Fruit fly (Drosophila melanogaster) whole organism, embryonic: ENCODE measurements around the gene His3.3A.

Source experiments
- Abd-B ChIP-seq: fragments of 200-800 bp; sonication (Bioruptor generic); optimal IDR thresholded peaks from 2 replicates; lab custom pipeline; 2018; ENCODE audit warnings: missing biosample characterization, mild to moderate bottlenecking, missing genetic modification characterization, moderate library complexity
- Ada2b ChIP-seq: fragments of 200-800 bp; sonication (Bioruptor generic); IDR thresholded peaks from 2 replicates; pipeline ENCODE4 v1.3.6; 2022; ENCODE audit warnings: missing biosample characterization, missing genetic modification characterization
- Asciz ChIP-seq: fragments of 200-800 bp; sonication (Bioruptor generic); optimal IDR thresholded peaks from 2 replicates; lab custom pipeline; 2017; ENCODE audit warnings: missing biosample characterization, mild to moderate bottlenecking, missing genetic modification characterization, missing genetic modification reagents
- Atf3 ChIP-seq: fragments of 200-800 bp; sonication (Bioruptor generic); optimal IDR thresholded peaks from 3 replicates; lab custom pipeline; 2016; ENCODE audit warnings: missing biosample characterization, missing genetic modification characterization
- Blimp-1 ChIP-seq: fragments of 200-800 bp; sonication (Bioruptor generic); optimal IDR thresholded peaks from 3 replicates; lab custom pipeline; 2018; ENCODE audit warnings: missing biosample characterization, missing genetic modification characterization, mild to moderate bottlenecking, moderate library complexity, missing genetic modification reagents
- BtbVII ChIP-seq: fragments of 200-800 bp; sonication (Bioruptor generic); optimal IDR thresholded peaks from 3 replicates; lab custom pipeline; 2017; ENCODE audit warnings: missing biosample characterization, mild to moderate bottlenecking, missing genetic modification characterization
- CG1024 ChIP-seq: fragments of 200-800 bp; sonication (Bioruptor generic); IDR thresholded peaks from 2 replicates; pipeline ENCODE4 v1.3.6; 2022; ENCODE audit warnings: missing biosample characterization, missing genetic modification characterization
- CG10565 ChIP-seq: fragments of 200-800 bp; sonication (Bioruptor generic); optimal IDR thresholded peaks from 3 replicates; lab custom pipeline; 2016; ENCODE audit warnings: missing biosample characterization, mild to moderate bottlenecking, missing genetic modification characterization
- CG11398 ChIP-seq: fragments of 200-800 bp; sonication (Bioruptor generic); optimal IDR thresholded peaks from 2 replicates; lab custom pipeline; 2016; ENCODE audit warnings: missing biosample characterization, missing genetic modification characterization
- CG1529 ChIP-seq: fragments of 200-800 bp; sonication (Bioruptor generic); optimal IDR thresholded peaks from 3 replicates; lab custom pipeline; 2018; ENCODE audit warnings: missing biosample characterization, missing genetic modification characterization
- CG1603 ChIP-seq: fragments of 200-800 bp; sonication (Bioruptor generic); optimal IDR thresholded peaks from 2 replicates; lab custom pipeline; 2019; ENCODE audit warnings: missing biosample characterization, mild to moderate bottlenecking, missing genetic modification characterization, moderate library complexity
- CG16779 ChIP-seq: fragments of 200-800 bp; sonication (Bioruptor generic); IDR thresholded peaks from 2 replicates; pipeline ENCODE4 v1.3.6; 2022; ENCODE audit warnings: missing biosample characterization, missing genetic modification characterization
- CG17361 ChIP-seq: fragments of 200-800 bp; sonication (Bioruptor generic); IDR thresholded peaks from 3 replicates; pipeline ENCODE4 v1.3.6; 2022; ENCODE audit warnings: missing biosample characterization, missing genetic modification characterization
- CG1832 ChIP-seq: fragments of 200-800 bp; sonication (Bioruptor generic); optimal IDR thresholded peaks from 2 replicates; lab custom pipeline; 2017; ENCODE audit warnings: missing biosample characterization, mild to moderate bottlenecking, missing genetic modification characterization, inconsistent platforms
- CG18599 ChIP-seq: fragments of 200-800 bp; sonication (Bioruptor generic); optimal IDR thresholded peaks from 3 replicates; lab custom pipeline; 2017; ENCODE audit warnings: missing biosample characterization, missing genetic modification characterization, mild to moderate bottlenecking, moderate library complexity, missing genetic modification reagents
- CG2712 ChIP-seq: fragments of 200-800 bp; optimal IDR thresholded peaks from 3 replicates; lab custom pipeline; 2019; ENCODE audit warnings: missing biosample characterization, mild to moderate bottlenecking, missing genetic modification characterization, moderate library complexity
- CG30431 ChIP-seq: fragments of 200-800 bp; sonication (Bioruptor generic); optimal IDR thresholded peaks from 2 replicates; lab custom pipeline; 2017; ENCODE audit warnings: missing biosample characterization, missing genetic modification characterization
- CG31224 ChIP-seq: fragments of 200-800 bp; sonication (Bioruptor generic); IDR thresholded peaks from 2 replicates; pipeline ENCODE4 v1.3.6; 2022; ENCODE audit warnings: missing biosample characterization, missing genetic modification characterization
- CG33213 ChIP-seq: fragments of 200-800 bp; sonication (Bioruptor generic); optimal IDR thresholded peaks from 3 replicates; lab custom pipeline; 2016; ENCODE audit warnings: missing biosample characterization, missing genetic modification characterization
- CG4328 ChIP-seq: fragments of 200-800 bp; sonication (Bioruptor generic); optimal IDR thresholded peaks from 3 replicates; lab custom pipeline; 2017; ENCODE audit warnings: missing biosample characterization, missing genetic modification reagents, missing genetic modification characterization
- CG4424 ChIP-seq: fragments of 200-800 bp; sonication (Bioruptor generic); optimal IDR thresholded peaks from 3 replicates; lab custom pipeline; 2016; ENCODE audit warnings: missing biosample characterization, missing genetic modification characterization
- CG6272 ChIP-seq: fragments of 200-800 bp; sonication (Bioruptor generic); IDR thresholded peaks from 2 replicates; pipeline ENCODE4 v1.3.6; 2022; ENCODE audit warnings: missing biosample characterization, missing genetic modification characterization
- CG6854 ChIP-seq: fragments of 200-800 bp; sonication (Bioruptor generic); optimal IDR thresholded peaks from 3 replicates; lab custom pipeline; 2017; ENCODE audit warnings: missing biosample characterization, mild to moderate bottlenecking, missing genetic modification characterization
- CG7271 ChIP-seq: fragments of 200-800 bp; sonication (Bioruptor generic); optimal IDR thresholded peaks from 2 replicates; lab custom pipeline; 2018; ENCODE audit warnings: missing biosample characterization, mild to moderate bottlenecking, missing genetic modification characterization, moderate library complexity
- CrebB ChIP-seq: fragments of 200-800 bp; sonication (Bioruptor generic); optimal IDR thresholded peaks from 3 replicates; lab custom pipeline; 2018; ENCODE audit warnings: missing biosample characterization, mild to moderate bottlenecking, missing genetic modification characterization
- Ets97D ChIP-seq: fragments of 200-800 bp; sonication (Bioruptor generic); optimal IDR thresholded peaks from 3 replicates; lab custom pipeline; 2016; ENCODE audit warnings: missing biosample characterization, missing genetic modification characterization
- Fer3 ChIP-seq: fragments of 200-800 bp; sonication (Bioruptor generic); optimal IDR thresholded peaks from 2 replicates; lab custom pipeline; 2018; ENCODE audit warnings: missing biosample characterization, mild to moderate bottlenecking, missing genetic modification characterization, moderate library complexity
- Hr51 ChIP-seq, 2 experiments: fragments of 200-800 bp; sonication (Bioruptor generic); optimal IDR thresholded peaks; 2 replicates in 1 of 2; 3 replicates in 1 of 2; lab custom pipeline; 2016 to 2018; ENCODE audit warnings: missing biosample characterization in 2 of 2, missing genetic modification characterization in 2 of 2, mild to moderate bottlenecking in 1 of 2, moderate library complexity in 1 of 2
- Med ChIP-seq: fragments of 200-800 bp; sonication (Bioruptor generic); peaks from one replicate; lab custom pipeline; 2016; ENCODE audit warnings: missing biosample characterization, missing genetic modification characterization, mild to moderate bottlenecking, inconsistent platforms, moderate library complexity
- Oli ChIP-seq: fragments of 200-800 bp; sonication (Bioruptor generic); optimal IDR thresholded peaks from 2 replicates; lab custom pipeline; 2018; ENCODE audit warnings: missing biosample characterization, mild to moderate bottlenecking, missing genetic modification characterization, moderate library complexity
- Poxn ChIP-seq: fragments of 200-800 bp; sonication (Bioruptor generic); IDR thresholded peaks from 2 replicates; pipeline ENCODE4 v1.3.6; 2022; ENCODE audit warnings: missing biosample characterization, missing genetic modification characterization
- Ptx1 ChIP-seq: fragments of 200-800 bp; sonication (Bioruptor generic); IDR thresholded peaks from 2 replicates; pipeline ENCODE4 v1.3.6; 2022; ENCODE audit warnings: missing biosample characterization, missing genetic modification characterization
- Ravus ChIP-seq: fragments of 200-800 bp; sonication (Bioruptor generic); IDR thresholded peaks from 2 replicates; pipeline ENCODE4 v1.3.6; 2022; ENCODE audit warnings: missing biosample characterization, missing genetic modification characterization
- TFAM ChIP-seq: fragments of 200-800 bp; sonication (Bioruptor generic); optimal IDR thresholded peaks from 2 replicates; lab custom pipeline; 2017; ENCODE audit warnings: missing biosample characterization, missing genetic modification characterization, inconsistent platforms
- ap ChIP-seq: fragments of 200-800 bp; sonication (Bioruptor generic); IDR thresholded peaks from 2 replicates; pipeline ENCODE4 v1.3.6; 2022; ENCODE audit warnings: missing biosample characterization, missing genetic modification characterization
- ash1 ChIP-seq: fragments of 200-800 bp; sonication (Bioruptor generic); optimal IDR thresholded peaks from 2 replicates; lab custom pipeline; 2018; ENCODE audit warnings: missing biosample characterization, mild to moderate bottlenecking, missing genetic modification characterization
- bsh ChIP-seq, 2 experiments: fragments of 200-800 bp; sonication (Bioruptor generic); optimal IDR thresholded peaks; 2 replicates each; lab custom pipeline; 2017 to 2018; ENCODE audit warnings: mild to moderate bottlenecking in 2 of 2, missing biosample characterization in 2 of 2, missing genetic modification characterization in 2 of 2, moderate library complexity in 1 of 2
- dmrt99B ChIP-seq: fragments of 200-800 bp; sonication (Bioruptor generic); optimal IDR thresholded peaks from 2 replicates; lab custom pipeline; 2018; ENCODE audit warnings: missing biosample characterization, mild to moderate bottlenecking, missing genetic modification characterization, moderate library complexity
- dpn ChIP-seq, 2 experiments: fragments of 200-800 bp; sonication (Bioruptor generic); optimal IDR thresholded peaks; 3 replicates each; lab custom pipeline; 2016; ENCODE audit warnings: missing biosample characterization in 2 of 2, missing genetic modification characterization in 2 of 2
- fd102C ChIP-seq: fragments of 200-800 bp; sonication (Bioruptor generic); optimal IDR thresholded peaks from 2 replicates; lab custom pipeline; 2018; ENCODE audit warnings: missing biosample characterization, mild to moderate bottlenecking, missing genetic modification characterization, moderate library complexity
- her ChIP-seq: fragments of 200-800 bp; sonication (Bioruptor generic); optimal IDR thresholded peaks from 2 replicates; lab custom pipeline; 2016; ENCODE audit warnings: missing biosample characterization, missing genetic modification characterization
- nmo ChIP-seq: fragments of 200-800 bp; sonication (Bioruptor generic); optimal IDR thresholded peaks from 2 replicates; lab custom pipeline; 2018; ENCODE audit warnings: missing biosample characterization, mild to moderate bottlenecking, missing genetic modification characterization, moderate library complexity
- otp ChIP-seq: fragments of 200-800 bp; sonication (Bioruptor generic); IDR thresholded peaks from 3 replicates; pipeline ENCODE4, ENCODE4 v1.3.6; 2022; ENCODE audit warnings: missing biosample characterization, missing genetic modification characterization
- p53 ChIP-seq: fragments of 200-800 bp; sonication (Bioruptor generic); optimal IDR thresholded peaks from 2 replicates; lab custom pipeline; 2016; ENCODE audit warnings: missing biosample characterization, missing genetic modification characterization
- sima ChIP-seq: fragments of 200-800 bp; sonication (Bioruptor generic); optimal IDR thresholded peaks from 2 replicates; lab custom pipeline; 2016; ENCODE audit warnings: missing biosample characterization, missing genetic modification characterization
- stc ChIP-seq: fragments of 200-800 bp; sonication (Bioruptor generic); IDR thresholded peaks from 2 replicates; pipeline ENCODE4 v1.3.6; 2022; ENCODE audit warnings: missing biosample characterization, missing genetic modification characterization
- tin ChIP-seq: fragments of 200-800 bp; sonication (Bioruptor generic); optimal IDR thresholded peaks from 3 replicates; lab custom pipeline; 2016; ENCODE audit warnings: missing biosample characterization, missing genetic modification characterization
- unc-4 ChIP-seq: fragments of 200-800 bp; sonication (Bioruptor generic); IDR thresholded peaks from 2 replicates; pipeline ENCODE4 v1.3.6; 2022; ENCODE audit warnings: missing biosample characterization, missing genetic modification characterization; ENCODE audit not compliant: partially characterized antibody

The His3.3A gene

dm6 chr2L:5085561-5085960 lies 30.7 kb downstream of the His3.3A start (continued):
- TF ChIP-seq Ravus (GFP tag; lab: Robert Waterston, UW) (no peak), CG1024 (GFP tag; lab: Robert Waterston, UW) (0 out of 2 replicates have a peak, but pooled peaks have one; percentile 10), Ptx1 (0 out of 2 replicates have a peak, but pooled peaks have one; percentile 11), otp (0 out of 3 replicates have a peak, but pooled peaks have one; percentile 18), CG6854 (no peak), bsh (GFP tag; optimal IDR thresholded peaks at IDR 0.05; lab: Kevin White, UChicago) (peak in 1 of 2 experiments; percentile 4), dmrt99B (tag; lab: Kevin White, UChicago) (peak; percentile 12), CG2712 (tag; lab: Kevin White, UChicago) (peak; percentile 8), Ada2b (GFP tag; lab: Robert Waterston, UW) (0 out of 2 replicates have a peak, but pooled peaks have one; percentile 23), CG10565 (GFP tag; lab: Kevin White, UChicago) (no peak), Hr51 (GFP tag; optimal IDR thresholded peaks at IDR 0.05; lab: Kevin White, UChicago) (peak in 1 of 2 experiments; percentile 12), Asciz (no peak)

- peak; percentile 38 for TF ChIP-seq Ets97D (GFP tag; lab: Kevin White, UChicago)
- TF ChIP-seq Hr51 (GFP tag; optimal IDR thresholded peaks at IDR 0.05; lab: Kevin White, UChicago), result peak; percentile 51 to 89
- TF ChIP-seq nmo (GFP tag; lab: Kevin White, UChicago), result peak; percentile 85
- peak; percentile 26 for TF ChIP-seq sima (GFP tag; lab: Kevin White, UChicago)
- no peak for TF ChIP-seq CG6272 (GFP tag; lab: Robert Waterston, UW)
- peak; percentile 52 for TF ChIP-seq CG4328 (GFP tag; lab: Kevin White, UChicago)
- peak; percentile 66 for TF ChIP-seq CrebB (tag; lab: Kevin White, UChicago)
- TF ChIP-seq Poxn, result no peak
- TF ChIP-seq BtbVII (GFP tag; lab: Kevin White, UChicago), result peak; percentile 70
- TF ChIP-seq CG31224 (GFP tag; lab: Robert Waterston, UW), result no peak
- no peak for TF ChIP-seq CG7271
- peak; percentile 69 for TF ChIP-seq stc (GFP tag; lab: Robert Waterston, UW)
- TF ChIP-seq TFAM (GFP tag; lab: Kevin White, UChicago), result no peak
- TF ChIP-seq CG1832 (GFP tag; lab: Kevin White, UChicago), result no peak
- peak; percentile 21 for TF ChIP-seq Atf3 (GFP tag; lab: Kevin White, UChicago)
- peak; percentile 71 for TF ChIP-seq Fer3 (tag; lab: Kevin White, UChicago)
- TF ChIP-seq p53, result no peak
- peak; percentile 17 for TF ChIP-seq fd102C (GFP tag; lab: Kevin White, UChicago)
- no peak for TF ChIP-seq CG16779 (GFP tag; lab: Robert Waterston, UW)
- TF ChIP-seq Med (GFP tag; lab: Kevin White, UChicago), result peak; percentile 93
- TF ChIP-seq Blimp-1 (GFP tag; lab: Kevin White, UChicago), result peak; percentile 75
- no peak for TF ChIP-seq unc-4 (GFP tag; lab: Robert Waterston, UW)
- peak; percentile 85 for TF ChIP-seq Oli (tag; lab: Kevin White, UChicago)
- TF ChIP-seq CG11398 (GFP tag; lab: Kevin White, UChicago), result peak; percentile 43
- TF ChIP-seq CG4424 (GFP tag; lab: Kevin White, UChicago), result peak; percentile 76
- TF ChIP-seq Abd-B (GFP tag; lab: Kevin White, UChicago), result peak; percentile 61
- TF ChIP-seq CG1603 (tag; lab: Kevin White, UChicago), result peak; percentile 70
- peak; percentile 65 for TF ChIP-seq CG1529
- peak; percentile 60 for TF ChIP-seq CG30431 (GFP tag; lab: Kevin White, UChicago)
- TF ChIP-seq CG17361, result peak; percentile 89
- TF ChIP-seq CG33213 (GFP tag; lab: Kevin White, UChicago), result peak; percentile 63
- TF ChIP-seq her (GFP tag; lab: Kevin White, UChicago), result peak; percentile 51
- no peak for TF ChIP-seq ap (GFP tag; lab: Robert Waterston, UW)
- peak; percentile 89 for TF ChIP-seq CG18599 (GFP tag; lab: Kevin White, UChicago)
- peak; percentile 49 for TF ChIP-seq tin
- TF ChIP-seq ash1 (GFP tag; lab: Kevin White, UChicago), result no peak
- peak; percentile 72 to 74 for TF ChIP-seq dpn (GFP tag; optimal IDR thresholded peaks at IDR 0.05; lab: Kevin White, UChicago)
These were observed 32.2 kb downstream of the His3.3A start for dm6 chr2L:5086905-5087522.
